Fruit fly (Drosophila melanogaster) whole organism, pupa: ENCODE data around the gene CG15141.

ENCODE experiments used
- CG12605 ChIP-seq: fragments of 200-800 bp; sonication (Bioruptor generic); IDR thresholded peaks from 2 replicates; pipeline ENCODE4 v1.3.6; 2022; ENCODE audit warnings: missing biosample characterization, missing genetic modification characterization
- CG17806 ChIP-seq: fragments of 200-800 bp; sonication (Bioruptor generic); optimal IDR thresholded peaks from 2 replicates; lab custom pipeline; 2018; ENCODE audit warnings: missing biosample characterization, mild to moderate bottlenecking, missing genetic modification characterization, moderate library complexity
- CG32121 ChIP-seq: fragments of 200-800 bp; sonication (Bioruptor generic); IDR thresholded peaks from 2 replicates; pipeline ENCODE4 v1.3.6; 2022; ENCODE audit warnings: missing biosample characterization, missing genetic modification characterization
- CG8159 ChIP-seq: fragments of 200-800 bp; sonication (Bioruptor generic); optimal IDR thresholded peaks from 3 replicates; lab custom pipeline; 2018; ENCODE audit warnings: missing biosample characterization, mild to moderate bottlenecking, missing genetic modification characterization, moderate library complexity
- D1 ChIP-seq: fragments of 200-800 bp; sonication (Bioruptor generic); optimal IDR thresholded peaks from 2 replicates; lab custom pipeline; 2018; ENCODE audit warnings: missing biosample characterization, mild to moderate bottlenecking, missing genetic modification characterization, moderate library complexity
- EcR ChIP-seq: fragments of 200-800 bp; sonication (Bioruptor generic); optimal IDR thresholded peaks from 3 replicates; lab custom pipeline; 2019; ENCODE audit warnings: missing biosample characterization, missing genetic modification characterization, mild to moderate bottlenecking, moderate library complexity, missing genetic modification reagents
- fd96Ca ChIP-seq: fragments of 200-800 bp; sonication (Bioruptor generic); IDR thresholded peaks from 3 replicates; pipeline ENCODE4 v1.3.6; 2022; ENCODE audit warnings: missing biosample characterization, missing genetic modification characterization
- rn ChIP-seq: fragments of 200-800 bp; sonication (Bioruptor generic); IDR thresholded peaks from 2 replicates; pipeline ENCODE4 v1.3.6; 2022; ENCODE audit warnings: missing biosample characterization, missing genetic modification characterization

dm6 chr2L:17452624-17453023 lies 42.2 kb downstream of the CG15141 start, which contains the start of gene CG5050:
- TF ChIP-seq rn (GFP tag; lab: Robert Waterston, UW) (no peak), CG12605 (GFP tag; lab: Robert Waterston, UW) (no peak), EcR (no peak), fd96Ca (GFP tag; lab: Robert Waterston, UW) (no peak), CG32121 (GFP tag; lab: Robert Waterston, UW) (no peak), CG17806 (tag; lab: Kevin White, UChicago) (no peak), D1 (tag; lab: Kevin White, UChicago) (no peak), CG8159 (tag; lab: Kevin White, UChicago) (no peak)
